Worm (Caenorhabditis elegans) whole organism, L2 larva: ENCODE measurements around the gene F32D8.7.
A peak's percentile ranks its signal among the peaks of the same experiment; 100 is the strongest.

Source experiments
- C34F6.9 ChIP-seq: fragments of 150-350 bp; optimal IDR thresholded peaks from 2 replicates; lab custom pipeline; 2014; ENCODE audit warnings: missing biosample characterization, missing genetic modification characterization
- F13H6.1 ChIP-seq: sonication (generic microtip); optimal IDR thresholded peaks from 2 replicates; lab custom pipeline; 2016; ENCODE audit warnings: missing genetic modification characterization, missing compliant biosample characterization
- Y55F3AM.14 ChIP-seq: fragments of 200-800 bp; sonication (Bioruptor generic); optimal IDR thresholded peaks from 2 replicates; lab custom pipeline; 2018; ENCODE audit warnings: mild to moderate bottlenecking, missing genetic modification characterization, missing compliant biosample characterization
- ZK546.5 ChIP-seq: sonication (generic microtip); optimal IDR thresholded peaks from 2 replicates; lab custom pipeline; 2017; ENCODE audit warnings: missing biosample characterization, missing genetic modification characterization
- alr-1 ChIP-seq: fragments of 150-350 bp; optimal IDR thresholded peaks from 2 replicates; lab custom pipeline; 2014; ENCODE audit warnings: missing biosample characterization, missing genetic modification characterization
- aly-2 ChIP-seq: fragments of 150-350 bp; optimal IDR thresholded peaks from 2 replicates; lab custom pipeline; 2014; ENCODE audit warnings: missing biosample characterization, missing genetic modification characterization
- ceh-16 ChIP-seq: fragments of 150-350 bp; optimal IDR thresholded peaks from 2 replicates; lab custom pipeline; 2014; ENCODE audit warnings: missing biosample characterization, missing genetic modification characterization
- crh-2 ChIP-seq: sonication (generic microtip); optimal IDR thresholded peaks from 2 replicates; lab custom pipeline; 2017; ENCODE audit warnings: missing biosample characterization, missing genetic modification characterization
- dmd-4 ChIP-seq: sonication (generic microtip); optimal IDR thresholded peaks from 2 replicates; lab custom pipeline; 2017; ENCODE audit warnings: missing biosample characterization, missing genetic modification characterization
- elt-3 ChIP-seq: sonication (generic microtip); optimal IDR thresholded peaks from 2 replicates; lab custom pipeline; 2017; ENCODE audit warnings: missing biosample characterization, missing genetic modification characterization
- fos-1 ChIP-seq: fragments of 150-350 bp; optimal IDR thresholded peaks from 2 replicates; lab custom pipeline; 2014; ENCODE audit warnings: missing biosample characterization, missing genetic modification characterization
- lin-11 ChIP-seq: fragments of 150-350 bp; sonication (generic microtip); optimal IDR thresholded peaks from 2 replicates; lab custom pipeline; 2014; ENCODE audit warnings: missing biosample characterization, missing genetic modification characterization, inconsistent platforms, mixed read lengths
- lin-39 ChIP-seq: fragments of 150-350 bp; optimal IDR thresholded peaks from 2 replicates; lab custom pipeline; 2014; ENCODE audit warnings: missing biosample characterization, missing genetic modification reagents, missing genetic modification characterization
- lsy-2 ChIP-seq, 2 experiments: fragments of 150-350 bp in 1 of 2; sonication (generic microtip) in 1 of 2; optimal IDR thresholded peaks; 2 replicates each; lab custom pipeline; 2014 to 2017; ENCODE audit warnings: missing biosample characterization in 2 of 2, missing genetic modification characterization in 2 of 2
- mab-5 ChIP-seq: fragments of 150-350 bp; optimal IDR thresholded peaks from 2 replicates; lab custom pipeline; 2014; ENCODE audit warnings: missing biosample characterization, missing genetic modification characterization
- mbf-1 ChIP-seq: sonication (generic microtip); optimal IDR thresholded peaks from 2 replicates; lab custom pipeline; 2017; ENCODE audit warnings: missing biosample characterization, missing genetic modification characterization
- nhr-11 ChIP-seq: fragments of 150-350 bp; optimal IDR thresholded peaks from 2 replicates; lab custom pipeline; 2014; ENCODE audit warnings: missing biosample characterization, missing genetic modification characterization
- nhr-12 ChIP-seq: fragments of 150-350 bp; optimal IDR thresholded peaks from 2 replicates; lab custom pipeline; 2014; ENCODE audit warnings: missing biosample characterization, missing genetic modification characterization
- nhr-21 ChIP-seq: fragments of 150-350 bp; optimal IDR thresholded peaks from 2 replicates; lab custom pipeline; 2014; ENCODE audit warnings: missing biosample characterization, missing genetic modification characterization
- nhr-23 ChIP-seq: fragments of 150-350 bp; optimal IDR thresholded peaks from 2 replicates; lab custom pipeline; 2014; ENCODE audit warnings: missing biosample characterization, missing genetic modification reagents, missing genetic modification characterization
- nhr-237 ChIP-seq: fragments of 150-350 bp; optimal IDR thresholded peaks from 2 replicates; lab custom pipeline; 2014; ENCODE audit warnings: missing biosample characterization, missing genetic modification characterization
- nhr-25 ChIP-seq: fragments of 150-350 bp; sonication (generic microtip); optimal IDR thresholded peaks from 3 replicates; lab custom pipeline; 2014; ENCODE audit warnings: missing biosample characterization, missing genetic modification characterization
- peb-1 ChIP-seq: fragments of 150-350 bp; optimal IDR thresholded peaks from 2 replicates; lab custom pipeline; 2014; ENCODE audit warnings: missing biosample characterization, missing genetic modification characterization
- skn-1 ChIP-seq: sonication (generic microtip); optimal IDR thresholded peaks from 2 replicates; lab custom pipeline; 2017; ENCODE audit warnings: missing biosample characterization, missing genetic modification characterization
- sma-3 ChIP-seq: sonication (generic microtip); optimal IDR thresholded peaks from 2 replicates; lab custom pipeline; 2016; ENCODE audit warnings: missing genetic modification reagents, missing genetic modification characterization, missing compliant biosample characterization
- snpc-4 ChIP-seq: fragments of 150-350 bp; optimal IDR thresholded peaks from 2 replicates; lab custom pipeline; 2014; ENCODE audit warnings: missing biosample characterization, missing genetic modification characterization
- unc-39 ChIP-seq: fragments of 150-350 bp; optimal IDR thresholded peaks from 2 replicates; lab custom pipeline; 2014; ENCODE audit warnings: missing biosample characterization, missing genetic modification characterization
- unc-55 ChIP-seq: fragments of 150-350 bp; sonication (generic microtip); optimal IDR thresholded peaks from 3 replicates; lab custom pipeline; 2014; ENCODE audit warnings: missing biosample characterization, missing genetic modification reagents, missing genetic modification characterization
- unc-62 ChIP-seq: fragments of 150-350 bp; optimal IDR thresholded peaks from 2 replicates; lab custom pipeline; 2014; ENCODE audit warnings: missing biosample characterization, missing genetic modification reagents, missing genetic modification characterization
- zag-1 ChIP-seq: fragments of 150-350 bp; optimal IDR thresholded peaks from 2 replicates; lab custom pipeline; 2014; ENCODE audit warnings: missing biosample characterization, missing genetic modification characterization
- ztf-1 ChIP-seq: fragments of 200-800 bp; sonication (Bioruptor generic); conservative IDR thresholded peaks from 2 replicates; pipeline ENCODE4 v1.3.6; 2022; ENCODE audit warnings: missing genetic modification characterization, missing compliant biosample characterization
- ztf-4 ChIP-seq: fragments of 150-350 bp; optimal IDR thresholded peaks from 2 replicates; lab custom pipeline; 2014; ENCODE audit warnings: missing biosample characterization, missing genetic modification characterization

The F32D8.7 gene

DNA sequence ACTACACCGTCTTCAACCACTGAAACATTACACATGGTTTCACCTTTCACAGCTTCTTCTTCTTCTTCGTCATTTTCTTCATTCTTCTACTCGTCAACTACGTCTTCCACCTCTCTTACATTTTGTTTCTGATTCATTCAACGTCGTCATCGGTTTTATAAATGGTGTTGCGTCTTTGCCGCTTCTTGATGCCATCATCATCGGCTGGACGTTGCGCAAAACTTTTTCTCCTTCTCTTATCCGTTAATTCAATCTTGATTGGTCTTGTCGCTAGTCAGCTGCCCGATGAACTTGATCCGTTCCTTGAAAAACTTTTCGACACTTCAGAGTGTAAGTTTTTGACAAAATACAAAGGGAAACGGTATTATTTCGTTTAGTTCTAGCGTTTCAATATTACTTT is 394 bp downstream of the F32D8.7 start:
- TF ChIP-seq zag-1 (no peak), F13H6.1 (tag; lab: Kevin White, UChicago) (no peak), lin-11 (tag; lab: Kevin White, UChicago) (no peak), ztf-4 (tag; lab: Kevin White, UChicago) (no peak), nhr-25 (tag; lab: Kevin White, UChicago) (peak; percentile 34), aly-2 (no peak), unc-39 (tag; lab: Kevin White, UChicago) (no peak), elt-3 (no peak), crh-2 (tag; lab: Kevin White, UChicago) (no peak), fos-1 (tag; lab: Kevin White, UChicago) (no peak), mbf-1 (tag; lab: Kevin White, UChicago) (no peak), alr-1 (tag; lab: Kevin White, UChicago) (no peak), C34F6.9 (tag; lab: Kevin White, UChicago) (no peak), lsy-2 (tag; optimal IDR thresholded peaks at IDR 0.05; lab: Kevin White, UChicago) (no peak), nhr-21 (tag; lab: Kevin White, UChicago) (no peak), nhr-23 (tag; lab: Kevin White, UChicago) (no peak), ceh-16 (tag; lab: Kevin White, UChicago) (peak; percentile 24)

DNA sequence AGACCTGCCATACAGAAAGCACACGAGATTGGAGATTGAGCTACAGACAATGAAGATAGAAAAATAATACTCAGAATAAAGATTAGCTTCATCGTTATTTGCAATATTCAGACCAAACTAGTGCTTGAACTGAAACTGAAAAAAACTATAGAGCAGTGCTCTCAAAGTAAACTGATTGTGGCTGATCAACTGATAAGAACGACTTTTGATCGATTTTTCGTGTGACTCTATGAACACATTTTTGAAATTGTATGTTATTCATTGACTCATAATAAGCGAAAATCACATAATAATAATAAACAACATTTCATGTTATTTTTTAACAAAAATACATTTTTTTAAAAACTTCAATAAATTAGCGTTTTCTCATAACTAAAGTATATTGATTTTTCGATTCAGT is 2.9 kb downstream of the F32D8.7 start, which contains the start of gene spp-16:
Gene spp-16 (minus strand): TSS at position 179 of the 400 bp plus-strand sequence.
- TF ChIP-seq fos-1 (tag; lab: Kevin White, UChicago) (peak; percentile 37), F13H6.1 (tag; lab: Kevin White, UChicago) (no peak)
- TF ChIP-seq, all 48 proteins: peak for 1

DNA sequence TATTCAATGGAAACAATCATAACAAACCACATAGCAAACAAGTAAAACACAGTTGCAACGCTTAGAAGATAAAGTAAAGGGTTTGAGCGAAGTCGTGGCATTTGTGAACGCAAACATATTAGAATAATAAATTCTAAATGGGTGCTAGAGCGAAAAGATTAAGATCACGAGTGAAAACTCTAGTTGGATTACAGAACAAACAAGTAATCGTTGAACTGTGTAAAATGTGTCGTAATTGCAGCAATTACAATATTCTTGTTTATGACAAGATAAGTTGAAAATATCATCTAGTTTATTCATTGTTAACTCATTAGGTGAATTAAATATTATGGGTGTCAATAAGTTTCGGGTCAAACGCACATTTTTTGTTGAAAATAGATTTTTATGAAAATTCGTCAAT is 4.4 kb downstream of the F32D8.7 start, which contains the start of gene F32D8.8:
Gene F32D8.8 (minus strand): TSS at position 101 of the 400 bp plus-strand sequence.
- TF ChIP-seq nhr-12 (tag; lab: Kevin White, UChicago) (no peak), ztf-1 (GFP tag; lab: Robert Waterston, UW) (no peak)

DNA sequence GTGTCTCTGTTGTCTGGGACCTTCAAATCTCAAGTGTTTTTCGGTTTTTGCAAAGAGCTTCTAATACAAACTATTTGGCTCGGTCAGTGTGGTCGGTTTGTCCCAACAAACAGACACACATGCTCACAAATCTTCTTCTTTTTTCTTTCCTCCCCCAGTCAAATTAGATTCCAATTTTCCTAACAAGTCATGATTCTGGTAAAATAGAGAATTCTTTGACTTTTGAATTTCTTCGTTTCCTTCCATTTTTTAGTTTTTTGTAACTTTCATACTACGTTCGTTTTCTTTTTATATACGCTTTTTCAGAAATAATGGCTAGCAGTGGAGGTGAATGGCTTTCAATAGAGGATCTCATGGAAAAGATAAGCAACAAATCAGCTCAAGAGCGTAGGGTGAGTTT is 5.5 kb downstream of the F32D8.7 start, which contains the start of gene F32D8.15:
Gene F32D8.15 (plus strand): TSS at position 301 of the 400 bp plus-strand sequence.
- no peak for TF ChIP-seq unc-62 (GFP tag; lab: Kevin White, UChicago)
- TF ChIP-seq lin-39: no peak
- TF ChIP-seq mab-5 (tag; lab: Kevin White, UChicago): no peak

DNA sequence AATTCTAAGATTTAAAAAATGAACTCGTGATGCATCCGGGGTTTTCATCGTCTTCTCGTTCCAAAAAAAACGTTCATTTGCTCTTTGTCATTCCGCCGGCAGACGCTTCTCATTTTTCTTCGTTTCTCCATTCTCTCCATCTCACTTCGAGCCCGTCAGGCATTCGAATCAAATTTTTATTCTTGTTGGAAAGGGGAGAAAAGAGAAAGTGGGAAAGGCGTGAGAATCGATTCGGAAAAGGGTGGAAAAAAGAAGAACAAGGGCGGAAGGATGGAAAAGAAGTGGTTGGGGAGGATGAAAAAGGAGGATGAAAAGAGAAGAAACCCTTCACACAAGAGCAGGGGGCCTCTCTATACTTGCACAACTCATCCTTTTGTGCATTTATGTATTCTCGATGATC is 6.6 kb downstream of the F32D8.7 start:
- TF ChIP-seq C34F6.9 (tag; lab: Kevin White, UChicago) (peak; percentile 33), lsy-2 (tag; optimal IDR thresholded peaks at IDR 0.05; lab: Kevin White, UChicago) (peak in 1 of 2 experiments; percentile 31), ZK546.5 (tag; lab: Kevin White, UChicago) (no peak), fos-1 (tag; lab: Kevin White, UChicago) (no peak), Y55F3AM.14 (peak; percentile 18), unc-55 (GFP tag; lab: Kevin White, UChicago) (peak; percentile 40), lin-39 (no peak), crh-2 (tag; lab: Kevin White, UChicago) (peak; percentile 31), snpc-4 (tag; lab: Kevin White, UChicago) (no peak), zag-1 (peak; percentile 41)

DNA sequence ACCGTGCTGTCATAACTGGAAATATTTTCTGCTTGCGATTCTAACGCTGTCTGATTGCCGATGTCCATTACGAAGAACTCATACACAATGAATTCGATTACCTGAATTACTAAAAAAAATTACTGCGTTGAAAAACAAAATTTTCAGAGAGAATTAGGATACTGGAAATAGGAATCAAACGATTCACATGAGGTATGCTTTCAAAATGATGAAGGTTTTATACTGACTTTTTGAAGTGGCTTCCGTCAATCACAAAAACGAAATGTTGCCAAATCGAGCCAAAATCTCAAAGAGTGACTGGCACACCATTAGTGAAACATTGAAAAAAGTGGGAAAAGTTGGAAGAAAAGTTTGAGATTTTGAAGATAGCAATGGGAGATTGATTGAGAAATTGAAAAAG is 10.8 kb downstream of the F32D8.7 start, which contains the start of gene zzz-1:
Gene zzz-1 (minus strand): TSS at position 101 of the 400 bp plus-strand sequence.
- TF ChIP-seq unc-55 (GFP tag; lab: Kevin White, UChicago): no peak
- TF ChIP-seq sma-3 (GFP tag; lab: Kevin White, UChicago): no peak
- no peak for TF ChIP-seq dmd-4 (tag; lab: Kevin White, UChicago)
- TF ChIP-seq skn-1 (tag; lab: Kevin White, UChicago): no peak
- TF ChIP-seq nhr-237 (tag; lab: Kevin White, UChicago): no peak
- TF ChIP-seq ZK546.5 (tag; lab: Kevin White, UChicago): no peak
- no peak for TF ChIP-seq mab-5 (tag; lab: Kevin White, UChicago)
- no peak for TF ChIP-seq peb-1 (tag; lab: Kevin White, UChicago)
- TF ChIP-seq alr-1 (tag; lab: Kevin White, UChicago): no peak
- TF ChIP-seq nhr-11: no peak
- TF ChIP-seq unc-62 (GFP tag; lab: Kevin White, UChicago): no peak
- TF ChIP-seq lsy-2 (tag; optimal IDR thresholded peaks at IDR 0.05; lab: Kevin White, UChicago): no peak
- TF ChIP-seq Y55F3AM.14: no peak
